Fruit fly (Drosophila melanogaster) whole organism, embryonic: ENCODE results near the gene AGO2.

Source experiments
- Antp ChIP-seq: fragments of 200-800 bp; sonication (Bioruptor generic); optimal IDR thresholded peaks from 3 replicates; lab custom pipeline; 2016; ENCODE audit warnings: missing biosample characterization, missing genetic modification characterization
- Asciz ChIP-seq: fragments of 200-800 bp; sonication (Bioruptor generic); optimal IDR thresholded peaks from 2 replicates; lab custom pipeline; 2017; ENCODE audit warnings: missing biosample characterization, mild to moderate bottlenecking, missing genetic modification characterization, missing genetic modification reagents
- Bgb ChIP-seq: fragments of 200-800 bp; sonication (Bioruptor generic); IDR thresholded peaks from 2 replicates; pipeline ENCODE4 v1.3.6; 2022; ENCODE audit warnings: missing biosample characterization, missing genetic modification characterization; ENCODE audit not compliant: partially characterized antibody
- CG1024 ChIP-seq: fragments of 200-800 bp; sonication (Bioruptor generic); IDR thresholded peaks from 2 replicates; pipeline ENCODE4 v1.3.6; 2022; ENCODE audit warnings: missing biosample characterization, missing genetic modification characterization
- CG10959 ChIP-seq: fragments of 200-800 bp; sonication (Bioruptor generic); IDR thresholded peaks from 2 replicates; pipeline ENCODE4 v1.3.6; 2022; ENCODE audit warnings: missing biosample characterization, missing genetic modification characterization
- CG11456 ChIP-seq: fragments of 200-800 bp; sonication (Bioruptor generic); IDR thresholded peaks from 3 replicates; pipeline ENCODE4 v1.3.6; 2022; ENCODE audit warnings: missing biosample characterization, missing genetic modification characterization
- CG12769 ChIP-seq: fragments of 200-800 bp; sonication (Bioruptor generic); optimal IDR thresholded peaks from 2 replicates; lab custom pipeline; 2019; ENCODE audit warnings: missing biosample characterization, mild to moderate bottlenecking, missing genetic modification characterization, moderate library complexity
- CG13296 ChIP-seq: fragments of 200-800 bp; sonication (Bioruptor generic); optimal IDR thresholded peaks from 3 replicates; lab custom pipeline; 2018; ENCODE audit warnings: missing biosample characterization, mild to moderate bottlenecking, missing genetic modification characterization
- CG13624 ChIP-seq: fragments of 200-800 bp; sonication (Bioruptor generic); optimal IDR thresholded peaks from 2 replicates; lab custom pipeline; 2016; ENCODE audit warnings: missing biosample characterization, missing genetic modification characterization
- CG1529 ChIP-seq: fragments of 200-800 bp; sonication (Bioruptor generic); optimal IDR thresholded peaks from 3 replicates; lab custom pipeline; 2018; ENCODE audit warnings: missing biosample characterization, missing genetic modification characterization
- CG17802 ChIP-seq: fragments of 200-800 bp; sonication (Bioruptor generic); optimal IDR thresholded peaks from 2 replicates; lab custom pipeline; 2018; ENCODE audit warnings: missing biosample characterization, mild to moderate bottlenecking, missing genetic modification characterization, moderate library complexity
- CG17912 ChIP-seq: fragments of 200-800 bp; sonication (Bioruptor generic); optimal IDR thresholded peaks from 2 replicates; lab custom pipeline; 2018; ENCODE audit warnings: missing biosample characterization, mild to moderate bottlenecking, missing genetic modification characterization
- CG2120 ChIP-seq: fragments of 200-800 bp; sonication (Bioruptor generic); optimal IDR thresholded peaks from 3 replicates; lab custom pipeline; 2016; ENCODE audit warnings: missing biosample characterization, missing genetic modification characterization
- CG4360 ChIP-seq: fragments of 200-800 bp; sonication (Bioruptor generic); IDR thresholded peaks from 2 replicates; pipeline ENCODE4 v1.3.6; 2022; ENCODE audit warnings: missing biosample characterization, missing genetic modification characterization
- CG4404 ChIP-seq: fragments of 200-800 bp; sonication (Bioruptor generic); IDR thresholded peaks from 2 replicates; pipeline ENCODE4 v1.3.6; 2022; ENCODE audit warnings: missing biosample characterization, missing genetic modification characterization
- CG7372 ChIP-seq: fragments of 200-800 bp; sonication (Bioruptor generic); IDR thresholded peaks from 2 replicates; pipeline ENCODE4 v1.3.6; 2022; ENCODE audit warnings: missing biosample characterization, missing genetic modification characterization
- Dad ChIP-seq: fragments of 200-800 bp; sonication (Bioruptor generic); optimal IDR thresholded peaks from 3 replicates; lab custom pipeline; 2016; ENCODE audit warnings: missing biosample characterization, missing genetic modification characterization
- Dek ChIP-seq: fragments of 200-800 bp; sonication (Bioruptor generic); optimal IDR thresholded peaks from 3 replicates; lab custom pipeline; 2019; ENCODE audit warnings: missing biosample characterization, mild to moderate bottlenecking, missing genetic modification characterization, moderate library complexity
- Doc2 ChIP-seq: fragments of 200-800 bp; sonication (Bioruptor generic); IDR thresholded peaks from 2 replicates; pipeline ENCODE4 v1.3.6; 2022; ENCODE audit warnings: missing biosample characterization, missing genetic modification characterization
- Eip74EF ChIP-seq, 2 experiments: fragments of 200-800 bp in 1 of 2; fragments of >200 bp in 1 of 2; sonication (Bioruptor generic) in 1 of 2; optimal IDR thresholded peaks; 2 replicates each; lab custom pipeline; 2017 to 2019; ENCODE audit warnings: missing biosample characterization in 2 of 2, missing genetic modification characterization in 2 of 2, mild to moderate bottlenecking in 1 of 2, moderate library complexity in 1 of 2
- Hr51 ChIP-seq, 2 experiments: fragments of 200-800 bp; sonication (Bioruptor generic); optimal IDR thresholded peaks; 2 replicates in 1 of 2; 3 replicates in 1 of 2; lab custom pipeline; 2016 to 2018; ENCODE audit warnings: missing biosample characterization in 2 of 2, missing genetic modification characterization in 2 of 2, mild to moderate bottlenecking in 1 of 2, moderate library complexity in 1 of 2
- Hsf ChIP-seq: fragments of 200-800 bp; sonication (Bioruptor generic); optimal IDR thresholded peaks from 3 replicates; lab custom pipeline; 2016; ENCODE audit warnings: missing biosample characterization, missing genetic modification characterization
- MESR4 ChIP-seq: fragments of 200-800 bp; sonication (Bioruptor generic); optimal IDR thresholded peaks from 2 replicates; lab custom pipeline; 2018; ENCODE audit warnings: missing biosample characterization, mild to moderate bottlenecking, missing genetic modification characterization, moderate library complexity
- Mrtf ChIP-seq: fragments of 200-800 bp; sonication (Bioruptor generic); IDR thresholded peaks from 3 replicates; pipeline ENCODE4 v1.3.6; 2022; ENCODE audit warnings: missing biosample characterization, missing genetic modification characterization
- NK7.1 ChIP-seq: fragments of 200-800 bp; sonication (Bioruptor generic); optimal IDR thresholded peaks from 3 replicates; lab custom pipeline; 2016; ENCODE audit warnings: missing biosample characterization, missing genetic modification characterization
- Neu2 ChIP-seq: fragments of 200-800 bp; sonication (Bioruptor generic); optimal IDR thresholded peaks from 3 replicates; lab custom pipeline; 2016; ENCODE audit warnings: missing biosample characterization, missing genetic modification characterization, borderline replicate concordance
- PHDP ChIP-seq: fragments of 200-800 bp; sonication (Bioruptor generic); optimal IDR thresholded peaks from 3 replicates; lab custom pipeline; 2018; ENCODE audit warnings: missing biosample characterization, mild to moderate bottlenecking, missing genetic modification characterization, moderate library complexity
- Rx ChIP-seq: fragments of 200-800 bp; sonication (Bioruptor generic); IDR thresholded peaks from 2 replicates; pipeline ENCODE4 v1.3.6; 2022; ENCODE audit warnings: missing biosample characterization, missing genetic modification characterization
- Six4 ChIP-seq: fragments of 200-800 bp; sonication (Bioruptor generic); optimal IDR thresholded peaks from 2 replicates; lab custom pipeline; 2016; ENCODE audit warnings: missing biosample characterization, missing genetic modification characterization
- ara ChIP-seq: fragments of 200-800 bp; sonication (Bioruptor generic); IDR thresholded peaks from 2 replicates; pipeline ENCODE4 v1.3.6; 2022; ENCODE audit warnings: missing biosample characterization, missing genetic modification characterization
- cato ChIP-seq: fragments of 200-800 bp; sonication (Bioruptor generic); optimal IDR thresholded peaks from 2 replicates; lab custom pipeline; 2016; ENCODE audit warnings: missing biosample characterization, missing genetic modification characterization, borderline replicate concordance
- ci ChIP-seq: fragments of 200-800 bp; sonication (Bioruptor generic); IDR thresholded peaks from 3 replicates; pipeline ENCODE4 v1.3.6; 2022; ENCODE audit warnings: missing biosample characterization, missing genetic modification characterization
- corto ChIP-seq: fragments of 200-800 bp; sonication (Bioruptor generic); optimal IDR thresholded peaks from 2 replicates; lab custom pipeline; 2016; ENCODE audit warnings: missing biosample characterization, mild to moderate bottlenecking, missing genetic modification characterization, moderate library complexity
- da ChIP-seq: fragments of 200-800 bp; sonication (Bioruptor generic); optimal IDR thresholded peaks from 2 replicates; lab custom pipeline; 2016; ENCODE audit warnings: missing biosample characterization, missing genetic modification characterization
- dan ChIP-seq: fragments of 200-800 bp; sonication (Bioruptor generic); IDR thresholded peaks from 2 replicates; pipeline ENCODE4 v1.3.6; 2022; ENCODE audit warnings: missing biosample characterization, missing genetic modification characterization
- fu2 ChIP-seq: fragments of 200-800 bp; sonication (Bioruptor generic); optimal IDR thresholded peaks from 2 replicates; lab custom pipeline; 2016; ENCODE audit warnings: missing biosample characterization, missing genetic modification characterization
- gce ChIP-seq: fragments of 200-800 bp; sonication (Bioruptor generic); IDR thresholded peaks from 3 replicates; pipeline ENCODE4 v1.3.6; 2022; ENCODE audit warnings: missing biosample characterization, missing genetic modification characterization
- h ChIP-seq: fragments of >200 bp; optimal IDR thresholded peaks from 2 replicates; lab custom pipeline; 2017
- knrl ChIP-seq: fragments of 200-800 bp; sonication (Bioruptor generic); IDR thresholded peaks from 3 replicates; pipeline ENCODE4 v1.3.6; 2022; ENCODE audit warnings: missing biosample characterization, missing genetic modification characterization; ENCODE audit not compliant: partially characterized antibody
- lov ChIP-seq, 2 experiments: fragments of 200-800 bp in 1 of 2; fragments of >200 bp in 1 of 2; sonication (Bioruptor generic) in 1 of 2; IDR thresholded peaks in 1 of 2; optimal IDR thresholded peaks in 1 of 2; 2 replicates in 1 of 2; 3 replicates in 1 of 2; pipeline versions ENCODE4 v1.3.6 to Lab custom; 2017 to 2022; ENCODE audit warnings: missing biosample characterization in 1 of 2, missing genetic modification characterization in 1 of 2
- mld ChIP-seq: fragments of 200-800 bp; sonication (Bioruptor generic); IDR thresholded peaks from 3 replicates; pipeline ENCODE4 v1.3.6; 2022; ENCODE audit warnings: missing biosample characterization, missing genetic modification characterization; ENCODE audit not compliant: partially characterized antibody
- p53 ChIP-seq: fragments of 200-800 bp; sonication (Bioruptor generic); optimal IDR thresholded peaks from 2 replicates; lab custom pipeline; 2016; ENCODE audit warnings: missing biosample characterization, missing genetic modification characterization
- pb ChIP-seq: fragments of 200-800 bp; sonication (Bioruptor generic); optimal IDR thresholded peaks from 3 replicates; lab custom pipeline; 2016; ENCODE audit warnings: missing biosample characterization, missing genetic modification characterization
- pita ChIP-seq: fragments of 200-800 bp; sonication (Bioruptor generic); optimal IDR thresholded peaks from 2 replicates; lab custom pipeline; 2017; ENCODE audit warnings: missing biosample characterization, mild to moderate bottlenecking, missing genetic modification characterization
- run ChIP-seq: fragments of 200-800 bp; sonication (Bioruptor generic); optimal IDR thresholded peaks from 3 replicates; lab custom pipeline; 2018; ENCODE audit warnings: missing biosample characterization, mild to moderate bottlenecking, missing genetic modification characterization
- so ChIP-seq: fragments of 200-800 bp; sonication (Bioruptor generic); IDR thresholded peaks from 3 replicates; pipeline ENCODE4 v1.3.6; 2022; ENCODE audit warnings: missing biosample characterization, missing genetic modification characterization
- stwl ChIP-seq: fragments of 200-800 bp; sonication (Bioruptor generic); optimal IDR thresholded peaks from 3 replicates; lab custom pipeline; 2018; ENCODE audit warnings: missing biosample characterization, mild to moderate bottlenecking, missing genetic modification characterization, moderate library complexity
- toy ChIP-seq: fragments of 200-800 bp; sonication (Bioruptor generic); IDR thresholded peaks from 2 replicates; pipeline ENCODE4 v1.3.6; 2022; ENCODE audit warnings: missing biosample characterization, missing genetic modification characterization
- vfl ChIP-seq: fragments of 200-800 bp; sonication (Bioruptor generic); optimal IDR thresholded peaks from 2 replicates; lab custom pipeline; 2016; ENCODE audit warnings: missing biosample characterization, missing genetic modification characterization

Gene AGO2

DNA sequence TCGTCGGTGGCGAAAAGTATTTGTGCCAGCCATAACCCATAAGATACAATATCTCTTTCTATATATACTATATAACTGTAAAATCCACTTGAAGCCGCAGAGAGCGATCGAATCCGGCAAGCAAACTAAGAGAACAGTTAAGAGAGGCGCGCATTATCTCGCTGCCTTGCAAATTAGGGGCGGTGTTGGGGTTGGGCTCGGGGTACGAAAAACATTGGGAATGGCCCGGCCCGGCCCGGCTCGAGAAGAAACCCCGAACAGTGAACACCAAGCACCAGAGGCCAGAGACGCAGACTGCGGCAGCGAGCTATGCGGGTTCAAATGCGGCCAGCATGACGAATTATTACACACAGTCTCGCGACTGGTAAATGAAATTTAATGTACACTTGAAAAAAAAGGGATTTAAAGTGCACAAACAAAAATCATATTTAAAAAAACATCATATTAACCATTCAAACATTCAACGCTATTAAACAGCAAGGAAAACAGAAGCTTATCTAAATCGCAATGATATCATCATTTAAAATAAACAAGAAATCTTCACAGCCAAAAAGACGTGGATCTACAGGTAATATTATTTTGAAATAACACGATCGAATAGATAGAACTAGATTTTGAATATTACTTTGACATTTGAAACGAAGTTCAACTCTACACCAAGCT, 21.4 kb upstream of the AGO2 start (continued):
- no peak for TF ChIP-seq pita
- peak; percentile 23; the same call in 1 of the 2 replicates for TF ChIP-seq CG7372 (GFP tag; lab: Robert Waterston, UW)
- no peak for TF ChIP-seq dan (GFP tag; lab: Robert Waterston, UW)
- peak; percentile 27 for TF ChIP-seq Antp
- TF ChIP-seq Rx (GFP tag; lab: Robert Waterston, UW), result peak; percentile 46
- no peak for TF ChIP-seq Doc2
- TF ChIP-seq stwl (tag; lab: Kevin White, UChicago), result no peak
- no peak for TF ChIP-seq CG4360 (GFP tag; lab: Robert Waterston, UW)
- no peak for TF ChIP-seq Neu2
- TF ChIP-seq toy (GFP tag; lab: Robert Waterston, UW), result no peak
- TF ChIP-seq CG13624, result no peak
- no peak for TF ChIP-seq ara
- 0 out of 3 replicates have a peak, but pooled peaks have one; percentile 43 for TF ChIP-seq CG11456 (GFP tag; lab: Robert Waterston, UW)
- TF ChIP-seq CG17802 (tag; lab: Kevin White, UChicago), result no peak
- 0 out of 3 replicates have a peak, but pooled peaks have one; percentile 25 for TF ChIP-seq so
- TF ChIP-seq run (tag; lab: Kevin White, UChicago), result no peak
- TF ChIP-seq Dad (GFP tag; lab: Kevin White, UChicago), result no peak
- TF ChIP-seq NK7.1 (GFP tag; lab: Kevin White, UChicago), result no peak
- peak; percentile 32; the same call in 1 of the 2 replicates for TF ChIP-seq Bgb (GFP tag; lab: Robert Waterston, UW)
- no peak for TF ChIP-seq pb (GFP tag; lab: Kevin White, UChicago)
- TF ChIP-seq gce (GFP tag; lab: Robert Waterston, UW), result no peak
- TF ChIP-seq PHDP, result no peak
- TF ChIP-seq Mrtf, result no peak
- peak; percentile 2 for TF ChIP-seq Hsf (GFP tag; lab: Kevin White, UChicago)
- peak; percentile 24; the same call in 1 of the 2 replicates for TF ChIP-seq CG10959 (GFP tag; lab: Robert Waterston, UW)
- TF ChIP-seq CG1024 (GFP tag; lab: Robert Waterston, UW), result peak; percentile 29; the same call in 1 of the 2 replicates
- TF ChIP-seq Six4 (GFP tag; lab: Kevin White, UChicago), result peak; percentile 44
- no peak for TF ChIP-seq p53 (GFP tag; lab: Kevin White, UChicago)
- no peak for TF ChIP-seq corto
- TF ChIP-seq Hr51 (GFP tag; optimal IDR thresholded peaks at IDR 0.05; lab: Kevin White, UChicago), result no peak
- peak; percentile 6 for TF ChIP-seq Asciz (GFP tag; lab: Kevin White, UChicago)
- no peak for TF ChIP-seq CG17912 (GFP tag; lab: Kevin White, UChicago)
- no peak for TF ChIP-seq CG1529 (GFP tag; lab: Kevin White, UChicago)
- TF ChIP-seq lov (optimal IDR thresholded peaks at IDR 0.05; lab: Kevin White, UChicago), result no peak
- 0 out of 3 replicates have a peak, but pooled peaks have one; percentile 27 for TF ChIP-seq lov (GFP tag; IDR thresholded peaks at IDR 0.05; lab: Robert Waterston, UW)
- no peak for TF ChIP-seq cato (GFP tag; lab: Kevin White, UChicago)
- TF ChIP-seq Eip74EF (GFP tag; optimal IDR thresholded peaks at IDR 0.05; lab: Kevin White, UChicago), result no peak
- no peak for TF ChIP-seq h (lab: Kevin White, UChicago)
- no peak for TF ChIP-seq CG13296 (GFP tag; lab: Kevin White, UChicago)
- no peak for TF ChIP-seq Dek (tag; lab: Kevin White, UChicago)
- TF ChIP-seq ci (GFP tag; lab: Robert Waterston, UW), result peak; percentile 54; the same call in 2 of the 3 replicates
- TF ChIP-seq CG4404, result peak; percentile 24; the same call in 1 of the 2 replicates
- TF ChIP-seq MESR4 (GFP tag; lab: Kevin White, UChicago), result no peak
- TF ChIP-seq CG2120 (GFP tag; lab: Kevin White, UChicago), result no peak
- no peak for TF ChIP-seq knrl (GFP tag; lab: Robert Waterston, UW)
- peak; percentile 68 for TF ChIP-seq CG12769 (tag; lab: Kevin White, UChicago)
- no peak for TF ChIP-seq mld (GFP tag; lab: Robert Waterston, UW)
- TF ChIP-seq da (GFP tag; lab: Kevin White, UChicago), result no peak
- TF ChIP-seq fu2, result no peak
- TF ChIP-seq vfl (GFP tag; lab: Kevin White, UChicago), result no peak
